Worm (Caenorhabditis elegans) whole organism, L4/young adult: ENCODE measurements around the gene T28A8.2.

Experiments used
- W03F9.2 ChIP-seq: fragments of 150-350 bp; optimal IDR thresholded peaks from 2 replicates; lab custom pipeline; 2014; ENCODE audit warnings: missing biosample characterization, missing genetic modification characterization
- dao-5 ChIP-seq: sonication (generic microtip); optimal IDR thresholded peaks from 2 replicates; lab custom pipeline; 2016; ENCODE audit warnings: missing genotype, missing genetic modification characterization, moderate library complexity, missing compliant biosample characterization
- him-1 ChIP-seq: sonication (generic microtip); optimal IDR thresholded peaks from 2 replicates; lab custom pipeline; 2016; ENCODE audit warnings: missing genotype, missing genetic modification reagents, missing genetic modification characterization, missing compliant biosample characterization

T28A8.2 gene

DNA sequence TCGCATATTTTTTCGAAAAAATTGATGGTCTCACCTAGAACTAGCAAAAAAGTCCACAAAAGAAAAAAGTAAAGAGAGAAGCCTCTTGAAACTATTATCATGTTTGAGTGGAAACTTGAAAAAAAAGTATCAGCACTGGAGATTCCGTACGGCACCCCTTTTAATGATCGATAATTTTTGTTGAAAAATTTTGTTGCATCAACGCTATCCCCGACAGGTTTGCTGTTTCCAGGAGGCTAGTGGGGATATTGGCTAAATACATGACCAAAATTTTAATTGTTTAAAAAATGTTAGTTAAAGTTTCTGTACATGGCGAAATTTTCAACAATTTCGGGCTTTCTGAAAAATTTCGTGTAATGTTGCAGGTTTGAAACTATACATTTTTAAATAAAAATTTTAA lies at the start of gene T28A8.2:
T28A8.2 (minus strand) TSS at position 101 of the 400 bp plus-strand sequence.
- no peak for TF ChIP-seq dao-5 (tag; lab: Kevin White, UChicago)

- no peak for TF ChIP-seq him-1 (tag; lab: Kevin White, UChicago)
- no peak for TF ChIP-seq W03F9.2 (tag; lab: Kevin White, UChicago)
- no peak for TF ChIP-seq dao-5 (tag; lab: Kevin White, UChicago)
Observed at ce11 chrIII:13544593-13544992, 49.1 kb upstream of the T28A8.2 start.

- TF ChIP-seq W03F9.2 (tag; lab: Kevin White, UChicago) (no peak), him-1 (tag; lab: Kevin White, UChicago) (no peak), dao-5 (tag; lab: Kevin White, UChicago) (no peak)
Observed at ce11 chrIII:13543434-13543833, 48.0 kb upstream of the T28A8.2 start, which contains the start of gene acs-5. Gene acs-5, minus strand, starts transcription at chrIII:13543534.

- TF ChIP-seq him-1 (tag; lab: Kevin White, UChicago) (no peak), dao-5 (tag; lab: Kevin White, UChicago) (no peak), W03F9.2 (tag; lab: Kevin White, UChicago) (no peak)
Observed at ce11 chrIII:13542458-13542857, 47.0 kb upstream of the T28A8.2 start.

- no peak for TF ChIP-seq W03F9.2 (tag; lab: Kevin White, UChicago)
- no peak for TF ChIP-seq him-1 (tag; lab: Kevin White, UChicago)
- no peak for TF ChIP-seq dao-5 (tag; lab: Kevin White, UChicago)
Observed at ce11 chrIII:13540791-13541190, 45.3 kb upstream of the T28A8.2 start.

- TF ChIP-seq W03F9.2 (tag; lab: Kevin White, UChicago): no peak
- TF ChIP-seq him-1 (tag; lab: Kevin White, UChicago): no peak
- no peak for TF ChIP-seq dao-5 (tag; lab: Kevin White, UChicago)
Observed at ce11 chrIII:13535735-13536390, 40.4 kb upstream of the T28A8.2 start.

ce11 chrIII:13534704-13535103 lies 39.2 kb upstream of the T28A8.2 start:
- no peak for TF ChIP-seq W03F9.2 (tag; lab: Kevin White, UChicago)
- no peak for TF ChIP-seq dao-5 (tag; lab: Kevin White, UChicago)
- TF ChIP-seq him-1 (tag; lab: Kevin White, UChicago): no peak

DNA sequence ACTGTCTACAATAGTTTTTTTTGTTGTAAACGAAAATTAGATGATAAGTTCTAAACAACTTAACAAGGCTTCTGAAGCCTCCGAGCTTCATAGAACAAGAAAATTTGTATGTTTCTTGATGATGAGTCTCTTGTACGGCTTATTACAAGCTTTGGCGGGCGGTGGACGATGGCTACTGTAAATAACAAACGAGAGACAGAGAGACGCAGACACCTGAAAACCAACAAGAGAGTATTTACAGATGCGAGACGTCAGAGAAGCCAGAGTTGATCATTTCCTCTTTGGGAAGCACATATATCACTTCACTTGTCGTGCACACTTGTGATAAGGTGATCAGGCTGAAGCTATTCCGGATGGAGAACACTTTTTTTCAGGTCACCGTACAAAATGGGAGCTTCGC lies 35.4 kb upstream of the T28A8.2 start:
- TF ChIP-seq him-1 (tag; lab: Kevin White, UChicago): no peak
- TF ChIP-seq dao-5 (tag; lab: Kevin White, UChicago): no peak
- TF ChIP-seq W03F9.2 (tag; lab: Kevin White, UChicago): no peak

DNA sequence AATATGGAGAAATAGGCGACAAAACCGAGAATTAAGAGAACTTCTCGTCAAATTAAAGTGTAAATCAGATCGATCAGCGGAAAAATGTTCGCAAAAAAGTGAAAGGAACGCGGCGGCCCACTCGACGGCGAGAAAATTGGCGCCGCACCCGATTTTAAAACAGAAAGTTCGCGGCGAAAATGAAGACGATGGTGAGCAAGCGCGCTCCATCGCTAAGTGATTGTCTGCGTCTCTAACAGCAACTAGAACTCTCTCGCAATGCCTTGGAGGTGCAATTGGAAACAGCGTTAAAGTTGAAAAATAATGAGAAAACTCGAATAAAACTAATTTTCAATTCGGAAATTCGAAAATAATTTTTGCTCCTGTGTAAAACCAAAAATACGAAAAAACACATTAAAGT lies 34.5 kb upstream of the T28A8.2 start:
- TF ChIP-seq him-1 (tag; lab: Kevin White, UChicago) (no peak), W03F9.2 (tag; lab: Kevin White, UChicago) (no peak), dao-5 (tag; lab: Kevin White, UChicago) (no peak)

DNA sequence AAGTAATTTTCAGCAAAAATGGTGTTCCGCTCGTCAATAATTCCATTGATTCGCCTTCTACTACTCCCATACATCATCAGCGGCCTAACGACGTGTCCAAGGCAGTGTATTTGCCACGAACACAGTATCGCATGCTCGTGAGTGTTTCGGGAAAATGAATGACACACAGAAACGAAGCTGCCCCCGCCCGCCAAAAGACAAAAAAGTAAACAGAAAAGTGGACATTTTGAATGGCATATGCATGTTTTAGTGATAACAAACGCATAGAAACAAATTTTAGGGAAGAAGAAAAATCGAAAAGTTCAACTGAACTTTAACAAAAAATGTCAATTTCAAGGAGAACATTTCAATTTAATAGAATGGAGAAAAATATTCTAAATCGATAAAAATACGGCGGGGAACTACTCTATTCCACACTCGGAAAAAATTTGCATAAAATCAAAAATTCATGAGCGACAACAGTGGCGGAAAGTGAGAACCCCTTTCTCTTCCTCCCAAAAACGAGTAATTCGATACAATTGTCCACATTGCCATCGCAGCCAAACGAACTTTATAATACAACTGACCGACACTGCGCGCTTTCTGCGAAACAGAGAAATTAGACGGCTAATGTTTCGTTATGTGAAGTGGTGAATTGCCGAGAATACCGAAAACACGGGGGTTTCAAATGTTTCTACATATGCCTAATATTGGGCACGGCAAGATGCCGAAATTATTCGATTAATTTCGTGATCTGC lies 33.2 kb upstream of the T28A8.2 start:
- TF ChIP-seq W03F9.2 (tag; lab: Kevin White, UChicago) (no peak), him-1 (tag; lab: Kevin White, UChicago) (no peak), dao-5 (tag; lab: Kevin White, UChicago) (no peak)

DNA sequence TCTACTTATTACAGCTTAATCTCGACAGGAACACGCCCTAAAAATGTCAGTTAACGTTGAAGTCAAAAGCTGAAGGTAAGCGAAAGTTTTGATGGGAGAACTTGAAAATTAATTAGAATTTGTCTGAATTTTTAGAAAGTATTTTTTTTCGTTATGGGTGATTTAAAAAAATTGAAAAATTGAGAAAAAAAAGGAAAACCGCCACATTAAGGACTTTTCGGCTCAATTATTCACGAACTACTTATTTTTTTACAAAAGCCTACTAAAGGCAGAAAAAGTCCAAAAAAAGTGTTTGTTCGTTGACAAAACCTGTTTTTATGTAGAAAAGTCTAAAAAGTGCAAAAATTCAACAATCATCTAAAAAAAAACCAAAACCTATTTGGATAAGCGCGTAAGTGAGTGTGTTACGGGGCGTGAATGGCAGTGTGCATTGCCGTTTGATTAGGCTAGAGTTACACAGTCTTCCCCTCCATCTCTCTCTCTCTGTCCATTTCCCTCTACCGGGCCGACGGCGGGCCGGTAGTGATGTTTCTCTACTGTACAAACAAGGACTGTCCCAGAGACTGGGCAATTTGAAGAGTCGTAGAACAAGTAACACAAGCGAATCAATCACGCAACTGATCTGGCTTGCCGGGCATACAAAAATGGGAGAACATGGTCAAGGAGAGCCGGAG lies 32.1 kb upstream of the T28A8.2 start, which contains the start of gene lron-13:
lron-13 (plus strand) TSS at position 15 of the 674 bp plus-strand sequence.
- TF ChIP-seq dao-5 (tag; lab: Kevin White, UChicago) (no peak), W03F9.2 (tag; lab: Kevin White, UChicago) (no peak), him-1 (tag; lab: Kevin White, UChicago) (no peak)

DNA sequence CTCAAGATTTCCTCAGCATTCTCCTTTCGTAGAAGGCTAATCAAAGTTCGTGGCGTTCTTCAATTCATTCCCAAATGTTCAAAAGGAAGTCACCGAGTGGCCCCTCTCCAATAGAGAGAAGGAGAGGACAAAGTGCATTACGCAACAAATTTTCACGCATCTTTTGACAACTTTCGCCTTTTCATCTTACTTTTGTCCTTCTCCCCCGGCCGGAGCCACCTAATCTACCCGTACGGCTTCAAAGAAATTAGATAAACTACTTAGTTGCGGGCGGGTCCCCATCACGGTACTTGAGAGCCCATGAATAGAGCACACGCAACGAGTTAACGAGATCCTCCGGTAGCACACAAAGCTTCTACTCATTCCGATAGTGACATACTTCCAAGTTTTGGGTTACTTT lies 31.2 kb upstream of the T28A8.2 start:
- TF ChIP-seq dao-5 (tag; lab: Kevin White, UChicago) (no peak), him-1 (tag; lab: Kevin White, UChicago) (no peak), W03F9.2 (tag; lab: Kevin White, UChicago) (no peak)

ce11 chrIII:13526191-13526590 lies 30.7 kb upstream of the T28A8.2 start:
- TF ChIP-seq him-1 (tag; lab: Kevin White, UChicago) (no peak), W03F9.2 (tag; lab: Kevin White, UChicago) (no peak), dao-5 (tag; lab: Kevin White, UChicago) (no peak)
